Worm (Caenorhabditis elegans): ENCODE measurements around the gene str-160.
"Not testable (repeated sequence)": the region's sequence is repeated elsewhere in the genome, so short reads cannot be mapped to it uniquely, and the experiment has no call there.

ce11 chrV:1692494-1692893 lies 42.2 kb upstream of the str-160 start, which contains the start of gene Y46H3C.5:
- TF ChIP-seq zip-11 (GFP tag; IDR thresholded peaks at IDR 0.05); lin-13 (GFP tag; optimal IDR thresholded peaks at IDR 0.05); ama-1 (optimal IDR thresholded peaks at IDR 0.05); nhr-77 (tag; optimal IDR thresholded peaks at IDR 0.05); vab-7 (GFP tag; IDR thresholded peaks at IDR 0.05); nhr-42 (GFP tag; IDR thresholded peaks at IDR 0.05); nhr-76 (tag; optimal IDR thresholded peaks at IDR 0.05); unc-62 (GFP tag; optimal IDR thresholded peaks at IDR 0.05 in 1 of 2); unc-62 (tag; optimal IDR thresholded peaks at IDR 0.05); unc-39 (tag; optimal IDR thresholded peaks at IDR 0.05); aly-2 (tag; optimal IDR thresholded peaks at IDR 0.05); dve-1 (tag; optimal IDR thresholded peaks at IDR 0.05; ENCODE audit: insufficient read depth); snpc-4 (tag; optimal IDR thresholded peaks at IDR 0.05); hlh-30 (tag; optimal IDR thresholded peaks at IDR 0.05; ENCODE audit: insufficient read depth): not testable (repeated sequence)
